Worm (Caenorhabditis elegans): ENCODE measurements around the gene F28E10.1.

F28E10.1 gene

ce11 chrIV:4636001-4636400 lies 67.4 kb downstream of the F28E10.1 start, which contains the start of gene R105.5:
TSS of gene R105.5 (plus strand) at chrIV:4636301.
- TF ChIP-seq ztf-11 (tag; optimal IDR thresholded peaks at IDR 0.05) (no peak), zag-1 (tag; optimal IDR thresholded peaks at IDR 0.05) (no peak), pha-4 (tag; optimal IDR thresholded peaks at IDR 0.05) (no peak), lin-15B (tag; optimal IDR thresholded peaks at IDR 0.05) (no peak), skn-1 (tag; optimal IDR thresholded peaks at IDR 0.05) (no peak), fkh-2 (tag; optimal IDR thresholded peaks at IDR 0.05) (no peak), egl-27 (tag; optimal IDR thresholded peaks at IDR 0.05) (no peak), sea-2 (GFP tag; optimal IDR thresholded peaks at IDR 0.05) (no peak), ama-1 (optimal IDR thresholded peaks at IDR 0.05) (no peak), unc-39 (tag; optimal IDR thresholded peaks at IDR 0.05) (no peak), pqm-1 (tag; optimal IDR thresholded peaks at IDR 0.05) (no peak), nhr-12 (tag; optimal IDR thresholded peaks at IDR 0.05) (no peak)

- TF ChIP-seq ceh-16 (tag; optimal IDR thresholded peaks at IDR 0.05) (no peak), elt-1 (tag; optimal IDR thresholded peaks at IDR 0.05) (no peak), ceh-9 (tag; optimal IDR thresholded peaks at IDR 0.05) (no peak)
These were observed 69.2 kb downstream of the F28E10.1 start, which contains the start of gene F19C7.8 for ce11 chrIV:4637840-4638239. TSS of gene F19C7.8 (minus strand) at chrIV:4638095.

ce11 chrIV:4639352-4639751 lies 70.7 kb downstream of the F28E10.1 start:
- no peak for TF ChIP-seq jun-1 (tag; optimal IDR thresholded peaks at IDR 0.05)
- TF ChIP-seq nhr-23 (tag; optimal IDR thresholded peaks at IDR 0.05) = no peak
- no peak for TF ChIP-seq mml-1 (tag; optimal IDR thresholded peaks at IDR 0.05)
- no peak for TF ChIP-seq fkh-2 (tag; optimal IDR thresholded peaks at IDR 0.05)
- TF ChIP-seq daf-12 (tag; optimal IDR thresholded peaks at IDR 0.05) = no peak
- no peak for TF ChIP-seq lsy-12 (tag; optimal IDR thresholded peaks at IDR 0.05)
- TF ChIP-seq nhr-25 (tag; optimal IDR thresholded peaks at IDR 0.05) = no peak
- TF ChIP-seq elt-1 (tag; optimal IDR thresholded peaks at IDR 0.05) = no peak
- no peak for TF ChIP-seq lin-15B (tag; optimal IDR thresholded peaks at IDR 0.05)
- TF ChIP-seq unc-62 (GFP tag; optimal IDR thresholded peaks at IDR 0.05) = no peak
- TF ChIP-seq ceh-82 (tag; optimal IDR thresholded peaks at IDR 0.05) = no peak
- TF ChIP-seq ztf-4 (tag; optimal IDR thresholded peaks at IDR 0.05) = no peak
- no peak for TF ChIP-seq nfya-1 (tag; optimal IDR thresholded peaks at IDR 0.05; ENCODE audit: insufficient read depth)
- no peak for TF ChIP-seq nhr-28 (tag; optimal IDR thresholded peaks at IDR 0.05)
- TF ChIP-seq pha-4 (tag; optimal IDR thresholded peaks at IDR 0.05) = no peak
- TF ChIP-seq nhr-12 (tag; optimal IDR thresholded peaks at IDR 0.05) = no peak
- no peak for TF ChIP-seq fkh-10 (GFP tag; optimal IDR thresholded peaks at IDR 0.05)
- no peak for TF ChIP-seq nhr-237 (tag; optimal IDR thresholded peaks at IDR 0.05)
- TF ChIP-seq ceh-16 (tag; optimal IDR thresholded peaks at IDR 0.05) = no peak
